Fruit fly (Drosophila melanogaster) whole organism, embryonic: Measurements from ENCODE around the gene RabX5.

ENCODE experiments used
- Ada2b ChIP-seq: fragments of 200-800 bp; sonication (Bioruptor generic); IDR thresholded peaks from 2 replicates; pipeline ENCODE4 v1.3.6; 2022; ENCODE audit warnings: missing biosample characterization, missing genetic modification characterization
- Adf1 ChIP-seq: fragments of 200-800 bp; sonication (Bioruptor generic); IDR thresholded peaks from 2 replicates; pipeline ENCODE4 v1.3.6; 2022; ENCODE audit warnings: missing biosample characterization, missing genetic modification characterization
- Asciz ChIP-seq: fragments of 200-800 bp; sonication (Bioruptor generic); optimal IDR thresholded peaks from 2 replicates; lab custom pipeline; 2017; ENCODE audit warnings: missing biosample characterization, mild to moderate bottlenecking, missing genetic modification characterization, missing genetic modification reagents
- BEAF-32 ChIP-seq: fragments of 200-800 bp; sonication (Bioruptor generic); optimal IDR thresholded peaks from 3 replicates; lab custom pipeline; 2017; ENCODE audit warnings: missing biosample characterization, missing genetic modification characterization, mild to moderate bottlenecking, moderate library complexity, missing genetic modification reagents
- CG13123 ChIP-seq: fragments of 200-800 bp; sonication (Bioruptor generic); optimal IDR thresholded peaks from 2 replicates; lab custom pipeline; 2016; ENCODE audit warnings: missing biosample characterization, missing genetic modification characterization
- CG1602 ChIP-seq: fragments of 200-800 bp; sonication (Bioruptor generic); optimal IDR thresholded peaks from 3 replicates; lab custom pipeline; 2016; ENCODE audit warnings: missing biosample characterization, missing genetic modification characterization
- CG16815 ChIP-seq: fragments of 200-800 bp; sonication (Bioruptor generic); optimal IDR thresholded peaks from 3 replicates; lab custom pipeline; 2017; ENCODE audit warnings: missing biosample characterization, mild to moderate bottlenecking, missing genetic modification characterization
- CG17385 ChIP-seq: fragments of 200-800 bp; sonication (Bioruptor generic); optimal IDR thresholded peaks from 3 replicates; lab custom pipeline; 2018; ENCODE audit warnings: missing biosample characterization, mild to moderate bottlenecking, missing genetic modification characterization
- CG18262 ChIP-seq: fragments of 200-800 bp; optimal IDR thresholded peaks from 3 replicates; lab custom pipeline; 2019; ENCODE audit warnings: missing biosample characterization, mild to moderate bottlenecking, missing genetic modification characterization, moderate library complexity
- CG33213 ChIP-seq: fragments of 200-800 bp; sonication (Bioruptor generic); optimal IDR thresholded peaks from 3 replicates; lab custom pipeline; 2016; ENCODE audit warnings: missing biosample characterization, missing genetic modification characterization
- CG4424 ChIP-seq: fragments of 200-800 bp; sonication (Bioruptor generic); optimal IDR thresholded peaks from 3 replicates; lab custom pipeline; 2016; ENCODE audit warnings: missing biosample characterization, missing genetic modification characterization
- CG4854 ChIP-seq: fragments of 200-800 bp; sonication (Bioruptor generic); optimal IDR thresholded peaks from 2 replicates; lab custom pipeline; 2016; ENCODE audit warnings: missing biosample characterization, missing genetic modification characterization, inconsistent platforms
- CG6272 ChIP-seq: fragments of 200-800 bp; sonication (Bioruptor generic); IDR thresholded peaks from 2 replicates; pipeline ENCODE4 v1.3.6; 2022; ENCODE audit warnings: missing biosample characterization, missing genetic modification characterization
- CG6791 ChIP-seq: fragments of 200-800 bp; sonication (Bioruptor generic); IDR thresholded peaks from 3 replicates; pipeline ENCODE4 v1.3.6; 2022; ENCODE audit warnings: missing biosample characterization, missing genetic modification characterization; ENCODE audit not compliant: partially characterized antibody
- CG7357 ChIP-seq: fragments of 200-800 bp; sonication (Bioruptor generic); IDR thresholded peaks from 3 replicates; pipeline ENCODE4 v1.3.6; 2022; ENCODE audit warnings: missing biosample characterization, missing genetic modification characterization
- CG7372 ChIP-seq: fragments of 200-800 bp; sonication (Bioruptor generic); IDR thresholded peaks from 2 replicates; pipeline ENCODE4 v1.3.6; 2022; ENCODE audit warnings: missing biosample characterization, missing genetic modification characterization
- CG7745 ChIP-seq: fragments of 200-800 bp; sonication (Bioruptor generic); optimal IDR thresholded peaks from 2 replicates; lab custom pipeline; 2018; ENCODE audit warnings: missing biosample characterization, mild to moderate bottlenecking, missing genetic modification characterization, moderate library complexity
- CG8944 ChIP-seq: fragments of 200-800 bp; sonication (Bioruptor generic); optimal IDR thresholded peaks from 3 replicates; lab custom pipeline; 2016; ENCODE audit warnings: missing biosample characterization, missing genetic modification characterization
- CG9797 ChIP-seq: fragments of 200-800 bp; sonication (Bioruptor generic); optimal IDR thresholded peaks from 3 replicates; lab custom pipeline; 2018; ENCODE audit warnings: missing biosample characterization, mild to moderate bottlenecking, missing genetic modification characterization
- Camta ChIP-seq: fragments of 200-800 bp; sonication (Bioruptor generic); optimal IDR thresholded peaks from 2 replicates; lab custom pipeline; 2016; ENCODE audit warnings: missing biosample characterization, missing genetic modification characterization
- Dip3 ChIP-seq: fragments of 200-800 bp; sonication (Bioruptor generic); optimal IDR thresholded peaks from 3 replicates; lab custom pipeline; 2016; ENCODE audit warnings: missing biosample characterization, missing genetic modification characterization
- Dp ChIP-seq: fragments of 200-800 bp; sonication (Bioruptor generic); optimal IDR thresholded peaks from 2 replicates; lab custom pipeline; 2018; ENCODE audit warnings: missing biosample characterization, mild to moderate bottlenecking, missing genetic modification characterization, moderate library complexity
- HLH3B ChIP-seq: fragments of 200-800 bp; sonication (Bioruptor generic); IDR thresholded peaks from 2 replicates; pipeline ENCODE4 v1.3.6; 2022; ENCODE audit warnings: missing biosample characterization, missing genetic modification characterization
- Hand ChIP-seq: fragments of 200-800 bp; sonication (Bioruptor generic); optimal IDR thresholded peaks from 2 replicates; lab custom pipeline; 2017; ENCODE audit warnings: mild to moderate bottlenecking, missing biosample characterization, missing genetic modification reagents, missing genetic modification characterization
- Kr ChIP-seq: fragments of 200-800 bp; sonication (Bioruptor generic); optimal IDR thresholded peaks from 2 replicates; lab custom pipeline; 2017; ENCODE audit warnings: missing biosample characterization, mild to moderate bottlenecking, missing genetic modification characterization
- Lhr ChIP-seq: fragments of 200-800 bp; sonication (Bioruptor generic); optimal IDR thresholded peaks from 3 replicates; lab custom pipeline; 2017; ENCODE audit warnings: mild to moderate bottlenecking, missing biosample characterization, missing genetic modification reagents, missing genetic modification characterization
- Meics ChIP-seq: fragments of 200-800 bp; sonication (Bioruptor generic); optimal IDR thresholded peaks from 2 replicates; lab custom pipeline; 2017; ENCODE audit warnings: missing biosample characterization, mild to moderate bottlenecking, missing genetic modification characterization
- NfI ChIP-seq: fragments of 200-800 bp; sonication (Bioruptor generic); optimal IDR thresholded peaks from 3 replicates; lab custom pipeline; 2018; ENCODE audit warnings: missing biosample characterization, mild to moderate bottlenecking, missing genetic modification characterization, moderate library complexity
- Opbp ChIP-seq: fragments of 200-800 bp; sonication (Bioruptor generic); IDR thresholded peaks from 3 replicates; pipeline ENCODE4 v1.3.6; 2022; ENCODE audit warnings: missing biosample characterization, missing genetic modification characterization; ENCODE audit not compliant: partially characterized antibody
- Rfx ChIP-seq: fragments of 200-800 bp; sonication (Bioruptor generic); IDR thresholded peaks from 2 replicates; pipeline ENCODE4 v1.3.6; 2022; ENCODE audit warnings: missing biosample characterization, missing genetic modification characterization
- Scr ChIP-seq: fragments of 200-800 bp; sonication (Bioruptor generic); IDR thresholded peaks from 2 replicates; pipeline ENCODE4 v1.3.6; 2022; ENCODE audit warnings: missing biosample characterization, missing genetic modification characterization; ENCODE audit not compliant: partially characterized antibody
- Sin3A ChIP-seq: fragments of >200 bp; optimal IDR thresholded peaks from 2 replicates; lab custom pipeline; 2018
- Sry-δ ChIP-seq: fragments of 200-800 bp; sonication (Bioruptor generic); optimal IDR thresholded peaks from 2 replicates; lab custom pipeline; 2016; ENCODE audit warnings: missing biosample characterization, missing genetic modification characterization
- Xbp1 ChIP-seq: fragments of 200-800 bp; sonication (Bioruptor generic); optimal IDR thresholded peaks from 3 replicates; lab custom pipeline; 2016; ENCODE audit warnings: missing biosample characterization, mild to moderate bottlenecking, missing genetic modification characterization
- Xrp1 ChIP-seq: fragments of 200-800 bp; sonication (Bioruptor generic); IDR thresholded peaks from 2 replicates; pipeline ENCODE4 v1.3.6; 2022; ENCODE audit warnings: missing biosample characterization, missing genetic modification characterization
- bcd ChIP-seq: fragments of 200-800 bp; sonication (Bioruptor generic); optimal IDR thresholded peaks from 2 replicates; lab custom pipeline; 2017; ENCODE audit warnings: missing biosample characterization, mild to moderate bottlenecking, missing genetic modification characterization
- cad ChIP-seq: fragments of >200 bp; optimal IDR thresholded peaks from 2 replicates; lab custom pipeline; 2017; ENCODE audit warnings: missing biosample characterization, missing genetic modification characterization
- cas ChIP-seq: fragments of 200-800 bp; sonication (Bioruptor generic); IDR thresholded peaks from 2 replicates; pipeline ENCODE4 v1.3.6; 2022; ENCODE audit warnings: missing biosample characterization, missing genetic modification characterization
- cwo ChIP-seq: fragments of 200-800 bp; sonication (Bioruptor generic); optimal IDR thresholded peaks from 3 replicates; lab custom pipeline; 2017; ENCODE audit warnings: missing biosample characterization, missing genetic modification characterization, mild to moderate bottlenecking, moderate library complexity, missing genetic modification reagents
- dmrt11E ChIP-seq: fragments of 200-800 bp; sonication (Bioruptor generic); optimal IDR thresholded peaks from 3 replicates; lab custom pipeline; 2018; ENCODE audit warnings: missing biosample characterization, mild to moderate bottlenecking, missing genetic modification characterization, moderate library complexity
- eyg ChIP-seq: fragments of 200-800 bp; sonication (Bioruptor generic); optimal IDR thresholded peaks from 3 replicates; lab custom pipeline; 2016; ENCODE audit warnings: missing biosample characterization, missing genetic modification characterization
- fd3F ChIP-seq: fragments of 200-800 bp; sonication (Bioruptor generic); optimal IDR thresholded peaks from 2 replicates; lab custom pipeline; 2018; ENCODE audit warnings: missing biosample characterization, mild to moderate bottlenecking, missing genetic modification characterization, moderate library complexity
- hth ChIP-seq: fragments of >200 bp; optimal IDR thresholded peaks from 2 replicates; lab custom pipeline; 2017; ENCODE audit warnings: inconsistent platforms
- ind ChIP-seq: fragments of 200-800 bp; sonication (Bioruptor generic); optimal IDR thresholded peaks from 3 replicates; lab custom pipeline; 2016; ENCODE audit warnings: missing biosample characterization, missing genetic modification characterization
- kay ChIP-seq: fragments of 200-800 bp; sonication (Bioruptor generic); optimal IDR thresholded peaks from 2 replicates; lab custom pipeline; 2016; ENCODE audit warnings: missing biosample characterization, missing genetic modification characterization
- klu ChIP-seq: fragments of 200-800 bp; sonication (Bioruptor generic); IDR thresholded peaks from 2 replicates; pipeline ENCODE4 v1.3.6; 2022; ENCODE audit warnings: missing biosample characterization, missing genetic modification characterization
- maf-S ChIP-seq: fragments of 200-800 bp; sonication (Bioruptor generic); optimal IDR thresholded peaks from 2 replicates; lab custom pipeline; 2016; ENCODE audit warnings: missing biosample characterization, missing genetic modification characterization
- org-1 ChIP-seq: fragments of 200-800 bp; sonication (Bioruptor generic); optimal IDR thresholded peaks from 2 replicates; lab custom pipeline; 2017; ENCODE audit warnings: missing biosample characterization, missing genetic modification characterization
- pita ChIP-seq: fragments of 200-800 bp; sonication (Bioruptor generic); optimal IDR thresholded peaks from 2 replicates; lab custom pipeline; 2017; ENCODE audit warnings: missing biosample characterization, mild to moderate bottlenecking, missing genetic modification characterization
- scrt ChIP-seq: fragments of 200-800 bp; sonication (Bioruptor generic); optimal IDR thresholded peaks from 2 replicates; lab custom pipeline; 2018; ENCODE audit warnings: missing biosample characterization, mild to moderate bottlenecking, missing genetic modification characterization, moderate library complexity
- tx ChIP-seq: fragments of 200-800 bp; sonication (Bioruptor generic); optimal IDR thresholded peaks from 2 replicates; lab custom pipeline; 2016; ENCODE audit warnings: missing biosample characterization, missing genetic modification characterization
- zfh2 ChIP-seq: fragments of 200-800 bp; sonication (Bioruptor generic); optimal IDR thresholded peaks from 2 replicates; lab custom pipeline; 2016; ENCODE audit warnings: missing biosample characterization, missing genetic modification characterization

RabX5 gene

DNA sequence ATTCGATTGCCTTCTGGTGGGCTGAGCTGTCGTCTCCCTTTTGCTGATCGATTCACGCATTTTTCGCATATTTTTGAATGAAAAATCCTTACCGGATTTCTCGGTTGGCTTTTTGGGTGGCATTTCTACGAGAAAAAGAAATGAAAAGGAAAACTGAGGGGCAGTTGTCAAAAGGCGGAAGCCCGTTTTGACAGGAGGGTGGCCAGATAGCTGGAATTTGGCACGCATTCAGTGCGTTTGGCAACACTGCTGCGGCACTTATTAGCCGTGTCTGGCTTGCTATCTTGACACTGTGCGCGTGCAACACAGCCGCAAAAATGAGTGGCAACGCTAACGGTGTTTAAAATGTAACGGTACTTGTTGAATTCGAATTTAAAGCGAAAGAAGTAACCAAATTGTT lies 1.4 kb downstream of the RabX5 start, which contains the start of gene RpL23A (continued):
- TF ChIP-seq HLH3B (GFP tag; lab: Robert Waterston, UW), result peak; percentile 92
- TF ChIP-seq Ada2b (GFP tag; lab: Robert Waterston, UW), result peak; percentile 84
- peak; percentile 78 for TF ChIP-seq kay
- TF ChIP-seq CG13123 (GFP tag; lab: Kevin White, UChicago), result peak; percentile 92
- TF ChIP-seq dmrt11E (tag; lab: Kevin White, UChicago), result peak; percentile 86
- peak; percentile 66; the same call in 2 of the 3 replicates for TF ChIP-seq CG6791 (GFP tag; lab: Robert Waterston, UW)
- TF ChIP-seq Sry-δ (GFP tag; lab: Kevin White, UChicago), result peak; percentile 86
- TF ChIP-seq fd3F, result peak; percentile 87
- TF ChIP-seq CG9797 (GFP tag; lab: Kevin White, UChicago), result peak; percentile 91
- peak; percentile 91 for TF ChIP-seq cas (GFP tag; lab: Robert Waterston, UW)
- peak; percentile 92 for TF ChIP-seq ind (GFP tag; lab: Kevin White, UChicago)
- peak; percentile 43; the same call in 1 of the 2 replicates for TF ChIP-seq Scr (GFP tag; lab: Robert Waterston, UW)
- peak; percentile 78 for TF ChIP-seq Adf1 (GFP tag; lab: Robert Waterston, UW)
- TF ChIP-seq Lhr (GFP tag; lab: Kevin White, UChicago), result peak; percentile 99
- TF ChIP-seq CG6272, result peak; percentile 91
- peak; percentile 88 for TF ChIP-seq CG1602
- peak; percentile 97 for TF ChIP-seq Camta
- peak; percentile 93 for TF ChIP-seq CG4424
- peak; percentile 97 for TF ChIP-seq zfh2
- peak; percentile 96 for TF ChIP-seq maf-S (GFP tag; lab: Kevin White, UChicago)
- peak; percentile 78 for TF ChIP-seq Xrp1
- peak; percentile 99 for TF ChIP-seq bcd (GFP tag; lab: Kevin White, UChicago)
- TF ChIP-seq CG4854 (GFP tag; lab: Kevin White, UChicago), result peak; percentile 96
- TF ChIP-seq Sin3A (lab: Kevin White, UChicago), result peak; percentile 87
- TF ChIP-seq NfI, result peak; percentile 97
- TF ChIP-seq CG8944, result peak; percentile 96
- peak; percentile 98 for TF ChIP-seq Meics (GFP tag; lab: Kevin White, UChicago)
- peak; percentile 70 for TF ChIP-seq CG7745
- TF ChIP-seq CG7357, result peak; percentile 66
- no peak for TF ChIP-seq hth
- TF ChIP-seq Dp, result peak; percentile 87
- TF ChIP-seq scrt (GFP tag; lab: Kevin White, UChicago), result peak; percentile 92
- peak; percentile 88 for TF ChIP-seq CG16815
- TF ChIP-seq Dip3, result peak; percentile 94
- TF ChIP-seq CG18262, result peak; percentile 82
- peak; percentile 78 for TF ChIP-seq Hand (GFP tag; lab: Kevin White, UChicago)
- peak; percentile 81 for TF ChIP-seq Opbp (GFP tag; lab: Robert Waterston, UW)
- TF ChIP-seq Kr (GFP tag; lab: Kevin White, UChicago), result peak; percentile 55
- TF ChIP-seq pita, result no peak
- TF ChIP-seq cad (GFP tag; lab: Kevin White, UChicago), result no peak
- TF ChIP-seq tx (GFP tag; lab: Kevin White, UChicago), result peak; percentile 92
- peak; percentile 96 for TF ChIP-seq eyg (GFP tag; lab: Kevin White, UChicago)
- TF ChIP-seq klu (GFP tag; lab: Robert Waterston, UW), result peak; percentile 88
- peak; percentile 67 for TF ChIP-seq BEAF-32 (GFP tag; lab: Kevin White, UChicago)
- peak; percentile 93 for TF ChIP-seq org-1 (GFP tag; lab: Kevin White, UChicago)
- peak; percentile 89 for TF ChIP-seq CG17385
- peak; percentile 82 for TF ChIP-seq cwo (GFP tag; lab: Kevin White, UChicago)
- TF ChIP-seq Xbp1 (GFP tag; lab: Kevin White, UChicago), result peak; percentile 96
- TF ChIP-seq CG33213, result peak; percentile 99
- peak; percentile 99 for TF ChIP-seq Rfx (GFP tag; lab: Robert Waterston, UW)
- TF ChIP-seq Asciz, result no peak
- TF ChIP-seq CG7372, result peak; percentile 90
